Worm (Caenorhabditis elegans) whole organism, midembryonic: ENCODE data around the gene ints-13.

Experiments used
- T22C8.4 ChIP-seq: fragments of 200-800 bp; sonication (Bioruptor generic); IDR thresholded peaks from 2 replicates; pipeline ENCODE4 v1.3.6; 2022; ENCODE audit warnings: missing genetic modification characterization, missing compliant biosample characterization
- cog-1 ChIP-seq: sonication (generic microtip); optimal IDR thresholded peaks from 2 replicates; lab custom pipeline; 2016; ENCODE audit warnings: missing genetic modification characterization, missing compliant biosample characterization
- flt-1 ChIP-seq: fragments of 200-800 bp; sonication (Bioruptor generic); IDR thresholded peaks from 2 replicates; pipeline ENCODE4 v1.3.6; 2022; ENCODE audit warnings: missing genetic modification characterization, missing compliant biosample characterization
- klf-2 ChIP-seq: fragments of 200-800 bp; sonication (Bioruptor generic); conservative IDR thresholded peaks from 2 replicates; pipeline ENCODE4 v1.3.6; 2022; ENCODE audit warnings: missing genetic modification reagents, missing genetic modification characterization, missing compliant biosample characterization
- med-1 ChIP-seq: sonication (generic microtip); optimal IDR thresholded peaks from 2 replicates; lab custom pipeline; 2017; ENCODE audit warnings: missing genetic modification characterization, mild to moderate bottlenecking, missing compliant biosample characterization, antibody characterized with exemption, missing genetic modification reagents; ENCODE audit not compliant: insufficient read depth
- ref-1 ChIP-seq: fragments of 200-800 bp; sonication (Bioruptor generic); conservative IDR thresholded peaks from 2 replicates; pipeline ENCODE4 v1.3.6; 2022; ENCODE audit warnings: missing genetic modification reagents, missing genetic modification characterization, missing compliant biosample characterization
- tab-1 ChIP-seq: fragments of 200-800 bp; sonication (Bioruptor generic); IDR thresholded peaks from 2 replicates; pipeline ENCODE4 v1.3.6; 2022; ENCODE audit warnings: missing genetic modification characterization, missing compliant biosample characterization
- ztf-23 ChIP-seq: fragments of 200-800 bp; sonication (Bioruptor generic); IDR thresholded peaks from 2 replicates; pipeline ENCODE4 v1.3.6; 2022; ENCODE audit warnings: missing genetic modification reagents, missing genetic modification characterization, missing compliant biosample characterization
- ztf-29 ChIP-seq: fragments of 200-800 bp; sonication (Bioruptor generic); IDR thresholded peaks from 2 replicates; pipeline ENCODE4 v1.3.6; 2022; ENCODE audit warnings: missing genetic modification reagents, missing genetic modification characterization, missing compliant biosample characterization

ints-13 gene

DNA sequence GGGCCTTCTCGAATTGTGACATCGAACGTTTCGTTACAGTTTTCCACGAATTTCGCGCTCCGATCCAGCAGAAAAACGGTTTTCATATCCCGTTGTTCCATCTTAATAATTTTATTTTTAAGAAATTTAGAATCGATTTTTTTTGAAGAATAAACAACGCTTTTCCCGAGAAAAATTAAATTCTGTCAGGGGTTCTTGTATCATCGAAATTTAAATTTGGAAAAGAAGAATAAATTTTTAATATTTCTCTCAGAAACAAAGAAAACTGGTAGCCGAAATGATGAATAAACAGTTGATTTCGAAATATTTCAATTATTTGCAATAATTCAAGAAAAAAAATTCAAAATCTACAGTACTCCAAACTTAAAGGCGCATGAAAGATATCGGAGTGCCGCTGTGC, at the start of gene ints-13:
Gene ints-13 (minus strand): TSS at position 101 of the 400 bp plus-strand sequence.
- TF ChIP-seq cog-1 (no peak), klf-2 (GFP tag; lab: Robert Waterston, UW) (no peak), med-1 (GFP tag; lab: Kevin White, UChicago) (no peak), tab-1 (GFP tag; lab: Robert Waterston, UW) (no peak), ztf-23 (GFP tag; lab: Robert Waterston, UW) (no peak), ref-1 (GFP tag; lab: Robert Waterston, UW) (no peak), T22C8.4 (GFP tag; lab: Robert Waterston, UW) (no peak), ztf-29 (no peak), flt-1 (no peak)

DNA sequence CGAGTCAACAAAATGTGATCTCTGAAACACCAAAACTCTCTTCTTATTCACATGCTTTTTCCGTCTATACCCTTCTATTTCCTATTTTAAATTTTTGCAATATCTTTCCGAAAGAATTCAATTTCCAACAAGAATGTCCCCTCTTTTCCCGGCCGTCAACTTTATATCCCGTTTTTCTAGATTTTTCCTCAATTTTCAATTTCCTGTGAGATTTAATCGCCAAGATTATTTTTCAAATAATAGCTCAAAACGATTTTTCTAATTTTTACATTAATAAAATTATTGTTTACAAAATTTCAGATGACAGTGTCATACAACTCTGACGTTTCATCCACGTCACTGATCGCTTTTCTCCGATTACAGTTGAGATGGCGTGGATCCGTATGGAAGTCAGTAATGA, 46.1 kb upstream of the ints-13 start, which contains the start of gene best-19:
Gene best-19 (plus strand): TSS at position 301 of the 400 bp plus-strand sequence.
- TF ChIP-seq ztf-29 = no peak
- TF ChIP-seq T22C8.4 (GFP tag; lab: Robert Waterston, UW) = no peak
- no peak for TF ChIP-seq ref-1 (GFP tag; lab: Robert Waterston, UW)
- TF ChIP-seq tab-1 (GFP tag; lab: Robert Waterston, UW) = no peak
- no peak for TF ChIP-seq cog-1

DNA sequence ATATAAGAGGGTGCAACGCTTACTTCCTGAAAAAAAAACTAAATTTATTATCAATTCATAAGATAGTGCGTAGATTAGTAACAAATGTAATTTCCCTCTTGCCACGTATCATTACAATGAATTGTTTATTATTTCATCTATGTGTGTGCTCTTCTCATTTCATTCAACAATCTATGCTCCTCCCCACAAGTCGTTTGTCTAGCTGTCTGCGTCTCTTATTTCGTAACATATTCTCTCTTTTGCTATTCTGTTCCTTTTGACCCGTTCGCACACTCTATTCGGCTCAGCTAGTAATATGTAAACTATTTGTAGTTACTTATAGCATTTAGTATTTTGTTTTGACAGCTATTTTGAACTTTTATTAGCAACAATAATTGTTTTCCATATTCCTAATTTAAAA, 44.8 kb upstream of the ints-13 start:
- no peak for TF ChIP-seq ztf-23 (GFP tag; lab: Robert Waterston, UW)
- TF ChIP-seq flt-1 = no peak
- no peak for TF ChIP-seq klf-2 (GFP tag; lab: Robert Waterston, UW)
- no peak for TF ChIP-seq T22C8.4 (GFP tag; lab: Robert Waterston, UW)
- no peak for TF ChIP-seq ref-1 (GFP tag; lab: Robert Waterston, UW)

DNA sequence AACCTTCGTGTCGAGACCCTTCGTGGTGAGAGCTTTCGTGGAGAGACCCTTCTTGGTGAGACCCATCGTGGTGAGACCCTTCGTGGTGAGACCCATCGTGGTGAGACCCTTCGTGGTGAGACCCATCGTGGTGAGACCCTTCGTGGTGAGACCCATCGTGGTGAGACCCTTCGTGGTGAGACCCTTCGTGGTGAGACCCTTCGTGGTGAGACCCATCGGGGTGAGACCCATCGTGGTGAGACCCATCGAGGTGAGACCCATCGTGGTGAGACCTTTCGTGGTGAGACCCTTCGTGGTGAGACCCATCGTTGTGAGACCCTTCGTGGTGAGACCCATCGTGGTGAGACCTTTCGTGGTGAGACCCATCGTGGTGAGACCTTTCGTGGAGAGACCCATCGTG, 44.0 kb upstream of the ints-13 start:
- peak; percentile 38; the same call in 1 of the 2 replicates for TF ChIP-seq ztf-23 (GFP tag; lab: Robert Waterston, UW)

DNA sequence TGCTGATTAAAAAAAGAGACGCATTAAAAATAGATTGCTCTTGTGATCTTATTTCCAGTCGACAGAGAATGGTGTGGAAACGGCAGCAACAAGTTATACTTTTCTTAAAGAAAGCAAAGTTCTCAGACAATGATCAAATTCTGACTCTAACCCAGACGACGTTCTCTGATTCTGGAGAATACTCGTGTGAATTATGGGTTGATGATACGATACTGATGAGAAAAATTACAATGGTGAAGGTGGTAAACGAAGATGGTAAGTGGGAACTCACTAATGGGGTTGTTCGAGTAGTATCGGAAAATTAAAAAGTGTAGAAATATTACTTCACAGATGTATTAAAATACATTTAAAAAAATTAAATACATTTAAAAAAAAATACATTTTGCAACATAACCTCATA, 41.0 kb upstream of the ints-13 start:
- TF ChIP-seq klf-2 (GFP tag; lab: Robert Waterston, UW) = no peak
- TF ChIP-seq ztf-29 = no peak
- TF ChIP-seq tab-1 (GFP tag; lab: Robert Waterston, UW) = no peak
- TF ChIP-seq cog-1 = no peak
- TF ChIP-seq T22C8.4 (GFP tag; lab: Robert Waterston, UW) = no peak
- TF ChIP-seq flt-1 = no peak
- TF ChIP-seq ztf-23 (GFP tag; lab: Robert Waterston, UW) = no peak
- no peak for TF ChIP-seq ref-1 (GFP tag; lab: Robert Waterston, UW)
- no peak for TF ChIP-seq med-1 (GFP tag; lab: Kevin White, UChicago)

DNA sequence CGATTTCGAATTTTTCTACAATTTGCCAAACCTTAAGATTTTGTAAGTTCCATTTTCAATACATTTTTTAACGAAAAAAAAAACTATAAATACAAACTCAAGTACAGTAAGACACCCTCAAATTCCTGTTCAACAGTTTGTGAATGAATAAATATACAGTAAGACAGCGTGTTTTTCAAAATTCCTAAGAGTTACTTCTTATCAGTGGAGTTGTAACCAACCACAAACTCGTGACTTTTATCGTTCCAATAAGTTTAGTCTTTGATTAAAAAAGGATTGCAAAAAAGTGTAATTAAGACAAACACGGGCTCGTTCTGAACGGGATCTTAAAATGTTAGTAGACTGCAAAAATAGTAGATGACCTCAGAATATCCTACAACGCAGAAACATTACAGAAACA, 37.9 kb upstream of the ints-13 start:
- TF ChIP-seq cog-1 = no peak
- no peak for TF ChIP-seq tab-1 (GFP tag; lab: Robert Waterston, UW)
- no peak for TF ChIP-seq ztf-29
- TF ChIP-seq T22C8.4 (GFP tag; lab: Robert Waterston, UW) = no peak
- TF ChIP-seq flt-1 = no peak
- no peak for TF ChIP-seq klf-2 (GFP tag; lab: Robert Waterston, UW)
- no peak for TF ChIP-seq ref-1 (GFP tag; lab: Robert Waterston, UW)
- no peak for TF ChIP-seq ztf-23 (GFP tag; lab: Robert Waterston, UW)
- no peak for TF ChIP-seq med-1 (GFP tag; lab: Kevin White, UChicago)

DNA sequence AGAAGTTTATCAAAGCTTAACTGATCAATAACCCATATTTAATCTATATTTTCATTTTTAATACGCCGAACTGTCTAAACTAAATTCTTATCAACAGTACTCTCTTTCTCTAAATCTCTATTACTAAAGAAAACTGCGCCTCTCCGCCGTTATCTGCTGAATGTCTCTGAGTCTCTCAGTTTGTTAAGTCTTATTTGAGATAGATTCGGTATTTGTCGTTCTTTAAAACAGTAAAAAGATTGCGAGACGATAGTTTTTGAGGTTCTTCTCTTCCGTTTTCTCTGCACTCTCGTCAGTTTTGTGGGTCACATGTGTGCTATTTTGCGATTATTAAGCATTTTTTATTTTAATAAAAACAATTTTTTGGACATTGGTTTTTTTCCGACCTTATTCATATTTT, 36.9 kb upstream of the ints-13 start, which contains the start of gene sma-10:
Gene sma-10 (plus strand): TSS at position 236 of the 400 bp plus-strand sequence.
- TF ChIP-seq tab-1 (GFP tag; lab: Robert Waterston, UW) = no peak
- no peak for TF ChIP-seq med-1 (GFP tag; lab: Kevin White, UChicago)
- no peak for TF ChIP-seq klf-2 (GFP tag; lab: Robert Waterston, UW)
- no peak for TF ChIP-seq cog-1
- TF ChIP-seq ztf-23 (GFP tag; lab: Robert Waterston, UW) = no peak
- TF ChIP-seq ref-1 (GFP tag; lab: Robert Waterston, UW) = no peak
- TF ChIP-seq flt-1 = no peak
- TF ChIP-seq T22C8.4 (GFP tag; lab: Robert Waterston, UW) = no peak
- no peak for TF ChIP-seq ztf-29

DNA sequence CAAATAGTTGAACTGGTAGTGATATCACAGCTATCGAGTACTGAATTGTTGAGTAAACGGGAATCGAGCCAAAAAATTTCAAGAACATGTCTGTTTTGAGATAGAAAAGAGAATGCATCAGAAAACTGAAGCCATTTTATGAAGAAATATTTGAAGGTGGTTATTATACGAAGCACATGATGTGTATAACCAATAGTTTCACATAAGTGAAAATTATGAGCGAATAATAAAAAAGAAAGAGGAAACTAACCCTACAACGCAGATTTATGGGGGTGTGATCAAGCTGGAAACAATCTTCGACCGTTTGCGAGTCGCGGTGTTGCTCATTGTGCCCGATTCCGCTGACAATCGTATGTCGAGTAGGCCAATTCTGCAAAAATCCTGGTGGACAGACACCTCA, 36.0 kb upstream of the ints-13 start, which contains the start of gene srh-282:
Gene srh-282 (minus strand): TSS at position 101 of the 400 bp plus-strand sequence.
- TF ChIP-seq flt-1 = no peak
- no peak for TF ChIP-seq ref-1 (GFP tag; lab: Robert Waterston, UW)
- no peak for TF ChIP-seq ztf-29
- TF ChIP-seq ztf-23 (GFP tag; lab: Robert Waterston, UW) = no peak
- no peak for TF ChIP-seq T22C8.4 (GFP tag; lab: Robert Waterston, UW)
- no peak for TF ChIP-seq klf-2 (GFP tag; lab: Robert Waterston, UW)
- no peak for TF ChIP-seq med-1 (GFP tag; lab: Kevin White, UChicago)
- TF ChIP-seq tab-1 (GFP tag; lab: Robert Waterston, UW) = no peak
- no peak for TF ChIP-seq cog-1

DNA sequence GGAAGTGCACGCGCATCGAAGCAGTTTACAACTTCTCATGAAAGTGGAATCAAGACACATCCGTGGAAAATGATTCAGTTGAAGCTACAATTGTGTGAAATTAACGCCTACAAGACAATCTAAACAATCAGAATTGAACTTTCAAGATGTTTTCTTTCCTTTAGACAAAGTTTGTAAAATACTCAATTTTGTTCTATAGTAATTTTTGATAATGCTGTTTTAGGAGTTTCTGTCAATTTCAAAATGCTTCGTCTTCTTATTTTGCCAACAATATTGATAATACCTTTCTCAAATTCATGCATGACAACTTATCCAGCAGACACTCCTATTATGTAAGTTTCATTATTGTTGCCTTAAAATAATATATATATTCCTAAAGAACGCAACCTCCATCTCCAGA, 31.9 kb upstream of the ints-13 start, which contains the start of gene T21D12.11:
Gene T21D12.11 (plus strand): TSS at position 301 of the 400 bp plus-strand sequence.
- TF ChIP-seq tab-1 (GFP tag; lab: Robert Waterston, UW) (no peak), ztf-23 (GFP tag; lab: Robert Waterston, UW) (no peak), cog-1 (no peak), ref-1 (GFP tag; lab: Robert Waterston, UW) (no peak), ztf-29 (no peak), med-1 (GFP tag; lab: Kevin White, UChicago) (no peak), flt-1 (no peak), T22C8.4 (GFP tag; lab: Robert Waterston, UW) (no peak), klf-2 (GFP tag; lab: Robert Waterston, UW) (no peak)

DNA sequence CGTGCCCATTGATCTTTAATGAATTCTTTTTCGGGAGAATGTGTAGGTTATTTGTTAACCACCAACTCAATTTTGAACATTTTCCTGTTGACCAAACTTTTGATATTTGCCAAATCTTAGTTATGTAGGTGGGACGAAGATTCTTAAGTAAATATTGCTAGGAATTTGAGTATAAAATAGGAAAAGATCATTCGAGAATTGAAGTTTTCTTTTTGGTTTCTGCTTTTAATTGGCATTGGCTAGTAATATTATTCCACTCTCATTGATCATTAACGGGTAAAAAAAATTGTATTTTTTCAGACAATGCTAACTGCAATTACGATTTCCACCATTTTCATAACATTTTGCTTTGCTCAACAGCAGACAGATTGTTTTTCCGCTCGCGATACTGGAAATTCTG, 28.9 kb upstream of the ints-13 start, which contains the start of gene T21D12.12:
Gene T21D12.12 (plus strand): TSS at position 301 of the 400 bp plus-strand sequence.
- TF ChIP-seq cog-1 (no peak), ref-1 (GFP tag; lab: Robert Waterston, UW) (no peak), flt-1 (no peak), T22C8.4 (GFP tag; lab: Robert Waterston, UW) (no peak), tab-1 (GFP tag; lab: Robert Waterston, UW) (no peak)
